Fruit fly (Drosophila melanogaster) whole organism, larva: Measurements from ENCODE around the gene Gfat1.
"Not testable (repeated sequence)": the region's sequence is repeated elsewhere in the genome, so short reads cannot be mapped to it uniquely, and the experiment has no call there.

Source experiments
- noc ChIP-seq: fragments of 200-800 bp; sonication (Bioruptor generic); optimal IDR thresholded peaks from 3 replicates; lab custom pipeline; 2019; ENCODE audit warnings: missing biosample characterization, mild to moderate bottlenecking, missing genetic modification characterization, moderate library complexity

Gene Gfat1

dm6 chr3R:4126142-4126541 is at the start of gene Gfat1:
Gene Gfat1, plus strand, starts transcription at chr3R:4126442.
- not testable (repeated sequence) for TF ChIP-seq noc (tag; lab: Kevin White, UChicago)

DNA sequence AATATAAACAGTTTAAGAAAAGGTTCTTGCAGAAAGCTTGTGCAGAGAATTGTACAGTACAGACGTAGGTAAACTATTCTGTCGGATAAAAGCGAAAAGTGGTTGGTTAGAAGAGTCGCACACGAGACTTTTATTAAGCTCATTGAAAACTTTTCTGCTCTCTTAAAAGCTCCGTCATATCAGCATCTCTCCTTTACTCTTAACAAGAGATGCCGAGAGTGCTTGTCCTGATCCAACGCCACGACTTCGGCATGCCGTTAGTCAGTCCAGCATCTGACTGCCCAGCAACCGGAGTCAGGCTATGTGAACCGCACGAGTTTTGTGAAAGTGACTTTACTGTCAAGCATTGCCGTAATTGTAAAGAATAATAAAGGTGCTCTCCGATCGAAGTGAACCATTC is 48.6 kb upstream of the Gfat1 start, which contains the start of gene CG42402:
Gene CG42402 (plus strand): TSS at position 282 of the 400 bp plus-strand sequence.
- no peak for TF ChIP-seq noc (tag; lab: Kevin White, UChicago)

- TF ChIP-seq noc (tag; lab: Kevin White, UChicago), result no peak
Measured at dm6 chr3R:4081746-4082145, 44.5 kb upstream of the Gfat1 start.

DNA sequence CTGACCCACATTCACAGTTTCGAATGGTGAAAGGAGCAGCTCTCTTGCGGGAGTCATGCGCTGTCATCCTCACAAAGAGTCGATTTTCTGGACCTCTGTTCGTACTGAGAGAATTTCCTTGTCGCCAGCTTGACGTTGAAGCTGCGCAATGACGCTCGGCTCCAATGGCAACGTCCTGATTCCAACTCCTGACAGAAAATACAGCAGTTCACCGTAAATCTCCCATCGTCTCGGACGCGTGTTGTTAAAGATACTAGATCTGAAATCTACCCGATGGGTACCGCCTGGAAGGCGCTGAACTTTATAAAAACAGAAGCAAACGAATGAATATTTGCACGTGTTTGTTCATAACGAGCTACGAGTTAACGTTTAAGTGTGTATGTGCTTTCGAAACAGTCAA is 42.4 kb upstream of the Gfat1 start:
- TF ChIP-seq noc (tag; lab: Kevin White, UChicago), result no peak

DNA sequence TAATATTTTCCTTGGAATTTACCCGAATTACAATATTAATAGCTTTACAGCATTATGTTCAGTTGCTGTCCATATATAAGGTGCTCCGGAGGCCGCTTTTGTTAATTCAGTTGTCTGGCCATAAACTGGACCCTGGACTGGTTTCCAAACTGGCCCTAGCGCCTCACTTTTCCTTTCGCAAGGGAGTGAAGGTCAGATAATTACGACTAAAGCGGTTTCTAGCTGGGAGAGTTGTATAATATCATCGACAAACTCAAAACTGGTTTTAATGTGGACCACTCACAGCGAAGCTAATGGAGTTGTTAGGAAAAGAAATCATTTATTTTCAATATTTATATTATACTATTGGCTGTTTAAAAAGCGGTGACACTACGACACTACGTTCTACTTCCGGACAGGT is 1.3 kb downstream of the Gfat1 start:
- TF ChIP-seq noc (tag; lab: Kevin White, UChicago), result no peak

DNA sequence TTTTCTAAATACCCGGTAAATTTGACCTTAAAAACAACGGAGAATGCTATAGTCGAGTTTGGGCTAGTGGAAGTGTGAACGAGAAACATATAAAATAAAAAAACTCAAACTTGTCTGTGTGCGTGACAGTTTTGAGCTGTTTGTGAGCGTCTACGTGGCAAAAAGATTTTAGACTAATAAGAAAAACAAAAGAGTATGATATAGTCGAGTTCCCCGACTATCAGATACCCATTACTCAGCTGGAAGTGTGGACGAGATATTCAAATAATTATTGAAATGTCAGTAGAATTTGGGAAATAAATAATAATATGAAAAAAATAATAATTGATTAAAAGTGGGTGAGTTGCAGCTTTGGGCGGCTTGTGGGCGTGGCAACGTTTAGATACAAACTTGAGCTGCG is 2.1 kb downstream of the Gfat1 start:
- TF ChIP-seq noc (tag; lab: Kevin White, UChicago), result no peak

dm6 chr3R:4130281-4130863 is 4.1 kb downstream of the Gfat1 start:
- no peak for TF ChIP-seq noc (tag; lab: Kevin White, UChicago)

DNA sequence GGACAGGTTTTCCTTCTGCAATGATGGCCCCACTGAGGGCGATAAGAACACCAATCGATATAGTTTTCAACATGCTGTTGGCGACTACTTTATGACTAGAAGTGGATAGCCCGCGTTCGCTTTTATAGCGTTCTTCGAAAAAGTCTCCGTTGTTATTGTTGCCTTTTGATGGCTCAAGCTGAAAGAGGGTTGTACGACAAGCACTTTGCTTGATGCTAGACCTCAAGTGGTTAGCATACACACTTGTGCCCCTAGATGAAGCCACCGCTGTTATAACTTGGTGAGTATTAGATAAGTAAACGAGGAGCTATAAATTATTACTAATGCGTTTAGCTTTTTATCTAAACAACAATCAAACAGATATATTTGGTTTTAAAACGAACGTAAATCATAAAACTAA is 35.9 kb downstream of the Gfat1 start, which contains the start of gene CG40198:
Gene CG40198 (minus strand): TSS at position 101 of the 400 bp plus-strand sequence.
- TF ChIP-seq noc (tag; lab: Kevin White, UChicago), result no peak

DNA sequence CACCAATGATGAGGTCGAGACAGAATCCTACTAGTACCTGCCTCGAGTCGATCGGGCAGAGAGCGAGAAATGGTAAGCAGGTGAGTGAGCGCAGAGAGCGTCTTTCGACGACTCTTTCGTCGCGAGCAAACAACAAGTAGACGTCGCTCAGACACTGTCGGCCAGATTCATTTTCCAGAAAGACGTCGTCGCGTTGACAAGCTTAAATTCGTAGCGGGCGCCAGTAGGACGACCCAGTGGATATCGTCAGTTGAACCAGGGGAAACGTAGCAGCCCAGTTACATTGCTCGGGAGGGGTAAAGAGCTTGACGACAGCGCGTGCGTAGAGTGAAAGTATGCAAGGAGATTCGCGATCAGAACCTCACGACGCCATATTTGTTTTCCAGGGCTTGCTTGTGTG is 48.2 kb downstream of the Gfat1 start, which contains the start of gene CG12581:
Gene CG12581 (plus strand): TSS at position 163 of the 400 bp plus-strand sequence.
- no peak for TF ChIP-seq noc (tag; lab: Kevin White, UChicago)

dm6 chr3R:4174975-4175374 is 48.7 kb downstream of the Gfat1 start:
- TF ChIP-seq noc (tag; lab: Kevin White, UChicago), result no peak

- TF ChIP-seq noc (tag; lab: Kevin White, UChicago), result no peak
Measured at dm6 chr3R:4176728-4177127, 50.5 kb downstream of the Gfat1 start.

DNA sequence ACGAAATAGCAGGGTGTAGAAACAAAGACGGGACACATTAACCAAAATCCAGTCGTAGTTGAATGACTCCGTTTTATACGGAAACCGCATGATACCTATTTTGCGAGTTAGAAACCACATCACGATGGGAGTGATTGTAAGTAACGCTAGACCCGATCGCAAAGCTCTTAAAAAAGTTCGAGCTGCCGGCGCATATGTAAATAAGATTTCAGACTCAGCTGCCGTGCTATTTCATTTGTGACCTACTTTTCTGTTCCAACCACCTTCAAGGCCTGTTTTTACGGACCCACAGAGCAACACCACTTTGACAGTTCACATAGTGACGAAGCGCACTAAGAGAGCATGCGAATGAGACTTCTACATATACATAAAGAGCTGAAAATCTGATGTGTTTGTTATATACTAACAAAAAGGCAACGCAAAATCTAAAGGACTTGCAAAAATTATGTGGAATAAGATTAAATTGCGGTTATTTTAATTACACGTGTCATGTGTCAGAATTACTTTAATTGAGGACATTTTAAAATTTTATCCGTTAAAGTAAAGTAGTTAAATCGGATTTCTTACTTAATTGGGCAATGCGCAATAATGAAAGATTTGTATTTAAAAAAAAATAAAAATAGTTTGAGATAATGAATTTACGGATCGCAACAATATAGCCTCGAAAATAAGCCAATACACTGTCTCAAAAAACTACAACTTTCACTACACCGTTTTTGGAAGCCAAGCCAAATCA is 52.7 kb downstream of the Gfat1 start:
- no peak for TF ChIP-seq noc (tag; lab: Kevin White, UChicago)

DNA sequence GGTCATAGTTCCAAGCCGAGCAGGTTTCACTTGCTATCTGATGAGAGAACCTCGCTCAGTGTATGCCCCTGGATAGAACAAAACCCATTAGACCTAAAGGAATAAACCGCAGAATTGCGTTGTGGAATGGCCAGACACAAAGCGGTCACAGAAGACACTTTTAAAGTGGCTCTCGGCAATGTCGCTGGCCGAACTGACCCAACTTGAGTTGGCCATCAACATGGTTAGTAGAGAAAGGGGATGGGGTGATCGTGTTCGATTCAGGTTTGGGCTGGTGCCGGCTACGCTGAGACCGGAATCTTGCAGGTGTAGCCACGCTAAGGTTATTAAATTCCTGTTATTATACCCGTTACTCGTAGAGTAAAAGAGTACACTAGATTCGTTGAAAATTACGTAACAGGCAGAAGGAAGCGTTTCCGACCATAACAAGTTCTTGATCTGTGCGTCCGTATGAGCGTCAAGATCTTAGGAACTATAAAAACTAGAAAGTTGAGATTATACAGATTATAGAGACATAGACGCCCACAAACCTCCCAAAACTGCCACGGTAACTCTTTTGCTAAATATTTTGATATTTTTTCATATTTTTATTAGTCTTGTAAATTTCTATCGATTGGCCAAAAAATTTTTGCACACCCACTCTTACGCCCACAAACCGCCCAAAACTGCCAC is 54.4 kb downstream of the Gfat1 start:
- no peak for TF ChIP-seq noc (tag; lab: Kevin White, UChicago)

DNA sequence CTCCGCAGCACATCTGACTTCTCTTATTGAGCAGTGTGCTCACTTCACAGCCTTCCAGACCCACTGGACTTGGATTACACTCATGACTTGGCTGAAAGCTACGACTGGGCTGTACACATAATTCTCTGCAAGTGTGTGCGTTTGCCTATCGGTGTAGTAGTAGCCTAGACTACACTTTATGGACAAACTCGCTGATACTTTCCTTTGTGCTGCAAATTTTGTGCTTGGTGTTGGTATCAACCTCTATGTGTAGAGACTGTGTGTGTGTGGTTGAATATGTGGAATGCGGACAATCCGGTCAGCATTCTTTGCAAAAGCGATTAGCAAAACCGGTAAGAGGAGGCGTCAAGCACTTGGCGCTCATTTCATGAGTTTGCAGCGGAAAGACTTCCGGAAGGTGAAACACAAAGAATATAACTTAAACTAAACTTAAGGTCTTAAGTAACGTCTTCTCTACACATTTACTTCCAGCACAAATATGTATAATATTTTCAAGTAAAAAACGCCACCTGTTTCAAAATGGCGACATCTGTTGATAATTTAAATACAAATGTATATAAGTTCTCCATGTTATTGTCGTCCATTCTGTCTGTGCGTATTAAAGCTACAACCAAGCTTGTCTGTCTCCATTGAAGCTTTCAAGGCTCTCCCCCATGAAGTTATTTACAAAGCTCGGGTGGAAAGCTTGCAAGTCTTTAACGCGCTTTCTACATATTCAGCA is 60.7 kb downstream of the Gfat1 start:
- TF ChIP-seq noc (tag; lab: Kevin White, UChicago), result peak; percentile 1
